Worm (Caenorhabditis elegans) whole organism, young adult: ENCODE results near the gene Y39B6A.30.

Experiments
- F23B12.7 ChIP-seq: sonication (generic microtip); optimal IDR thresholded peaks from 2 replicates; lab custom pipeline; 2017; ENCODE audit warnings: missing genetic modification characterization, mild to moderate bottlenecking, missing compliant biosample characterization, antibody characterized with exemption, moderate library complexity; ENCODE audit not compliant: insufficient read depth
- efl-1 ChIP-seq: fragments of 150-350 bp; optimal IDR thresholded peaks from 2 replicates; lab custom pipeline; 2014; ENCODE audit warnings: missing biosample characterization, missing genetic modification reagents, missing genetic modification characterization
- ekl-4 ChIP-seq: fragments of 200-800 bp; sonication (Bioruptor generic); IDR thresholded peaks from 2 replicates; pipeline ENCODE4 v1.3.6; 2022; ENCODE audit warnings: missing genetic modification reagents, missing genetic modification characterization, missing compliant biosample characterization

DNA sequence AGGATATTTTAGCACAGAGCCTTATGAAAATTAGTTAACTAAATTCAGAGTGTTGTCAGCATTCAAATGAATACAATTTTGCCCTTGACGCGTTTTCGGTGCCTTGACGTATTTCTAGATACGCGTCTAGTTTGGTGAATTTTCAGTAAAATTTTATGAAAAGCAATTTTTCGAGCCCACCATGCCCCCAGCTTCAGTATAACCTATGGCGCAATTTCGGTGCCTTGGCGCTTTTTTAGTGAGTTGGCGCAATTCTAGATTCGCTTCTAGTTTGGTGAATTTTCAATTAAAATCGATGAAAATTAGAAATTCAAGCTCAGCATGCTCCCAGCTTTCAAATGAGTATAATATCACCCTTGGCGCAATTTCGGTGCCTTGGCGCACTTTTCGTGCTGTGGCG, 1.2 kb upstream of the Y39B6A.30 start:
- TF ChIP-seq F23B12.7 = no peak
- no peak for TF ChIP-seq efl-1 (GFP tag; lab: Kevin White, UChicago)
- no peak for TF ChIP-seq ekl-4
